Fruit fly (Drosophila melanogaster): ENCODE data around the gene Taf4.

The Taf4 gene

DNA sequence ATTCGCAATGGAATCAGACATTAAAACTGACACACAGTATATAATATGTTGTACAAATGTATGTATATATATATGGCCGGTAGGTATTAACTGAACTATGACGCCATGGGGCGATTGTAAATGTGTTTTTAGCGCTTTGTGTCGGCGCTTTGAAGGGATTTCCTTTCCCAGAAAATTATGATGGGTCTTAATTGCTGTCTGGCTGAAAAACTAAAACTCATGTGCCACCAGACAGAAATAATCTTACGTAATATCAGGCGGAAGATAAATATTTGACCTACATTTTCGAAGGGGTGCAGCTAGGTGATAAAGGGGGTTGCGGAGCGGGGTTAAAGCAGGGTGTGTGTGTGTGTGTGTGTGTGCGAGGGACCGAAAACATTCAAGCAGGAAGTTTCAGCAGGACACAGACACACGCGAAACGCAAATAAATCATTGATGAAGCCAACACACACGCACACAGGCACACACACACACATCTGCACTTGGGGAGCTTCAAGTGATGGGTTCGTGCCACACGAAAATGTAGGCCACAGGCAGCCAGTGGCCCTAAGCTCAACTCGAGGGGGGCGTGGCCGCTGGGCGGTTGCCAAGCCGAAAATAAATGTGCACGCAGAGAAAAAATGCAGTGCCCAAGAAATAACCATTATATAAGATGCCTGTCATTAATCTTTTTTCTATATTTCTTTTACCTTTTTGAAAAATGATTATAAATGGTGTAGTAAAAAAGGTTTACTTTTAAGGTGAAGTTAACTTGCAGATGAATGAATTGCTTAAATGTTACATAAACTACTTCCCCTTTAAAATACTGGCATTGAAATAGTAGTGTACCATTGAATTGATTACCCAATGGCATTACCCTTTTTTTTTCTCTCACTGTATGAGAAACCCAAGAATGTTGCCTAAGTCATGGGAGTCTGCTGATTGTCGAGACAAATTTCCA lies 44.5 kb downstream of the Taf4 start (continued):
- 0 out of 2 replicates have a peak, but pooled peaks have one; percentile 15 for TF ChIP-seq tna (GFP tag; IDR thresholded peaks at IDR 0.05; ENCODE audit: partially characterized antibody)
- TF ChIP-seq Doc3 (GFP tag; IDR thresholded peaks at IDR 0.05; ENCODE audit: partially characterized antibody), result no peak
- no peak for TF ChIP-seq CG6654 (GFP tag; optimal IDR thresholded peaks at IDR 0.05)
- TF ChIP-seq Ptx1 (GFP tag; IDR thresholded peaks at IDR 0.05), result peak; percentile 61
- peak; percentile 59 for TF ChIP-seq CG14441 (GFP tag; IDR thresholded peaks at IDR 0.05)
- TF ChIP-seq ATbp (GFP tag; optimal IDR thresholded peaks at IDR 0.05), result peak; percentile 63
- TF ChIP-seq dpn (GFP tag; optimal IDR thresholded peaks at IDR 0.05), result peak; percentile 54 to 61
- TF ChIP-seq Side (GFP tag; optimal IDR thresholded peaks at IDR 0.05), result peak; percentile 27
- TF ChIP-seq gce (GFP tag; IDR thresholded peaks at IDR 0.05), result no peak; the same call in 2 of the 3 replicates
- peak; percentile 58 for TF ChIP-seq CG2712 (tag; optimal IDR thresholded peaks at IDR 0.05)
- peak; percentile 58 for TF ChIP-seq Oli (tag; optimal IDR thresholded peaks at IDR 0.05)
- TF ChIP-seq phol (tag; optimal IDR thresholded peaks at IDR 0.05), result peak; percentile 74
- TF ChIP-seq ci (GFP tag; IDR thresholded peaks at IDR 0.05), result peak; percentile 32; the same call in 1 of the 3 replicates
- TF ChIP-seq CG5245 (GFP tag; optimal IDR thresholded peaks at IDR 0.05), result peak; percentile 53
- TF ChIP-seq tup (GFP tag; optimal IDR thresholded peaks at IDR 0.05), result no peak
- peak; percentile 32; the same call in 1 of the 2 replicates for TF ChIP-seq ssp (GFP tag; IDR thresholded peaks at IDR 0.05)
- TF ChIP-seq btn (GFP tag; optimal IDR thresholded peaks at IDR 0.05), result peak; percentile 20
- TF ChIP-seq prd (optimal IDR thresholded peaks at IDR 0.05), result no peak
- peak; percentile 34; the same call in 1 of the 3 replicates for TF ChIP-seq prd (GFP tag; IDR thresholded peaks at IDR 0.05)
- TF ChIP-seq Abd-B (GFP tag; optimal IDR thresholded peaks at IDR 0.05), result peak; percentile 65
- peak; percentile 4 for TF ChIP-seq CG15601 (tag; optimal IDR thresholded peaks at IDR 0.05)
- TF ChIP-seq CG12744 (GFP tag; optimal IDR thresholded peaks at IDR 0.05), result peak; percentile 16
- peak; percentile 35 for TF ChIP-seq cato (GFP tag; optimal IDR thresholded peaks at IDR 0.05; ENCODE audit: borderline replicate concordance)
- peak; percentile 67 for TF ChIP-seq Sox102F (GFP tag; optimal IDR thresholded peaks at IDR 0.05)
- no peak for TF ChIP-seq CG34224 (GFP tag; IDR thresholded peaks at IDR 0.05; ENCODE audit: partially characterized antibody)
- peak; percentile 55 for TF ChIP-seq PHDP (tag; optimal IDR thresholded peaks at IDR 0.05)
- TF ChIP-seq pan (optimal IDR thresholded peaks at IDR 0.05), result no peak
- TF ChIP-seq pan (GFP tag; optimal IDR thresholded peaks at IDR 0.05 in 1 of 2, IDR thresholded peaks at IDR 0.05 in 1 of 2), result peak in 1 of 2 experiments; percentile 51
- TF ChIP-seq Tbp (GFP tag; optimal IDR thresholded peaks at IDR 0.05), result no peak
- peak; percentile 53 for TF ChIP-seq run (tag; optimal IDR thresholded peaks at IDR 0.05)
- no peak for TF ChIP-seq pita (GFP tag; optimal IDR thresholded peaks at IDR 0.05)
- TF ChIP-seq D19A (tag; optimal IDR thresholded peaks at IDR 0.05), result peak; percentile 12
- TF ChIP-seq Pdp1 (GFP tag; optimal IDR thresholded peaks at IDR 0.05), result peak; percentile 57 to 74
- no peak for TF ChIP-seq sc (optimal IDR thresholded peaks at IDR 0.05)
- TF ChIP-seq sc (GFP tag; optimal IDR thresholded peaks at IDR 0.05), result peak; percentile 14
- peak; percentile 59 for TF ChIP-seq CG3281 (GFP tag; optimal IDR thresholded peaks at IDR 0.05)
- peak; percentile 20 for TF ChIP-seq CG8281 (tag; optimal IDR thresholded peaks at IDR 0.05)
- TF ChIP-seq CG18764 (GFP tag; optimal IDR thresholded peaks at IDR 0.05), result peak; percentile 31
- peak; percentile 38 for TF ChIP-seq bcd (GFP tag; optimal IDR thresholded peaks at IDR 0.05)
- TF ChIP-seq hkb (optimal IDR thresholded peaks at IDR 0.05), result no peak
- 0 out of 2 replicates have a peak, but pooled peaks have one; percentile 35 for TF ChIP-seq hkb (GFP tag; IDR thresholded peaks at IDR 0.05)
- peak; percentile 37 for TF ChIP-seq CG3407 (GFP tag; optimal IDR thresholded peaks at IDR 0.05)
- TF ChIP-seq CG31365 (tag; optimal IDR thresholded peaks at IDR 0.05), result no peak
- peak; percentile 20 for TF ChIP-seq Six4 (GFP tag; optimal IDR thresholded peaks at IDR 0.05)
- TF ChIP-seq CG30431 (GFP tag; optimal IDR thresholded peaks at IDR 0.05), result peak; percentile 6
- TF ChIP-seq CG10979 (tag; optimal IDR thresholded peaks at IDR 0.05), result peak; percentile 68
- TF ChIP-seq en (GFP tag; optimal IDR thresholded peaks at IDR 0.05), result peak; percentile 43
- peak; percentile 4 for TF ChIP-seq CG2116 (GFP tag; optimal IDR thresholded peaks at IDR 0.05)

Measured in whole organism, embryonic.